Worm (Caenorhabditis elegans) whole organism, mixed stage, embryonic: ENCODE results near the gene C33D9.13.

ENCODE experiments used
- M03D4.4 ChIP-seq: sonication (generic microtip); optimal IDR thresholded peaks from 2 replicates; lab custom pipeline; 2017; ENCODE audit warnings: mild to moderate bottlenecking, missing genetic modification characterization, missing compliant biosample characterization
- blmp-1 ChIP-seq: fragments of 150-350 bp; optimal IDR thresholded peaks from 2 replicates; lab custom pipeline; 2014; ENCODE audit warnings: missing biosample characterization, missing genetic modification characterization
- ceh-39 ChIP-seq: fragments of 150-350 bp; optimal IDR thresholded peaks from 2 replicates; lab custom pipeline; 2014; ENCODE audit warnings: missing biosample characterization, missing genetic modification characterization
- ceh-43 ChIP-seq: fragments of 200-800 bp; sonication (Bioruptor generic); optimal IDR thresholded peaks from 2 replicates; lab custom pipeline; 2018; ENCODE audit warnings: mild to moderate bottlenecking, missing genetic modification characterization, moderate library complexity, missing compliant biosample characterization
- ceh-83 ChIP-seq: fragments of 200-800 bp; sonication (Bioruptor generic); optimal IDR thresholded peaks from 2 replicates; lab custom pipeline; 2018; ENCODE audit warnings: mild to moderate bottlenecking, missing genetic modification characterization, missing compliant biosample characterization
- ces-1 ChIP-seq: fragments of 150-350 bp; optimal IDR thresholded peaks from 2 replicates; lab custom pipeline; 2014; ENCODE audit warnings: missing biosample characterization, missing genetic modification reagents, missing genetic modification characterization
- cnd-1 ChIP-seq: fragments of 200-800 bp; sonication (Bioruptor generic); optimal IDR thresholded peaks from 2 replicates; lab custom pipeline; 2018; ENCODE audit warnings: mild to moderate bottlenecking, missing genetic modification characterization, missing compliant biosample characterization
- drap-1 ChIP-seq: fragments of 200-800 bp; sonication (Bioruptor generic); optimal IDR thresholded peaks from 3 replicates; lab custom pipeline; 2018; ENCODE audit warnings: mild to moderate bottlenecking, missing genetic modification characterization, missing compliant biosample characterization
- elt-3 ChIP-seq: fragments of 150-350 bp; optimal IDR thresholded peaks from 2 replicates; lab custom pipeline; 2014; ENCODE audit warnings: missing biosample characterization, missing genetic modification characterization
- flh-1 ChIP-seq: fragments of 200-800 bp; sonication (Bioruptor generic); optimal IDR thresholded peaks from 2 replicates; lab custom pipeline; 2018; ENCODE audit warnings: mild to moderate bottlenecking, missing genetic modification characterization, moderate library complexity, missing compliant biosample characterization
- ham-2 ChIP-seq: fragments of 200-800 bp; sonication (Bioruptor generic); optimal IDR thresholded peaks from 2 replicates; lab custom pipeline; 2018; ENCODE audit warnings: mild to moderate bottlenecking, missing genetic modification characterization, missing compliant biosample characterization
- hlh-1 ChIP-seq: fragments of 150-350 bp; optimal IDR thresholded peaks from 2 replicates; lab custom pipeline; 2014; ENCODE audit warnings: missing biosample characterization, missing genetic modification reagents, missing genetic modification characterization
- lin-32 ChIP-seq: fragments of 200-800 bp; sonication (Bioruptor generic); optimal IDR thresholded peaks from 2 replicates; lab custom pipeline; 2018; ENCODE audit warnings: mild to moderate bottlenecking, missing genetic modification characterization, missing compliant biosample characterization
- lsy-2 ChIP-seq: fragments of 150-350 bp; optimal IDR thresholded peaks from 2 replicates; lab custom pipeline; 2014; ENCODE audit warnings: missing biosample characterization, missing genetic modification characterization
- mab-5 ChIP-seq: fragments of 150-350 bp; optimal IDR thresholded peaks from 2 replicates; lab custom pipeline; 2014; ENCODE audit warnings: missing biosample characterization, missing genetic modification characterization
- mep-1 ChIP-seq: fragments of 150-350 bp; optimal IDR thresholded peaks from 2 replicates; lab custom pipeline; 2017; ENCODE audit warnings: missing biosample characterization, missing genetic modification reagents, missing genetic modification characterization, inconsistent platforms
- nhr-12 ChIP-seq: fragments of 150-350 bp; optimal IDR thresholded peaks from 2 replicates; lab custom pipeline; 2014; ENCODE audit warnings: missing biosample characterization, missing genetic modification characterization
- nhr-2 ChIP-seq: fragments of 150-350 bp; optimal IDR thresholded peaks from 2 replicates; lab custom pipeline; 2014; ENCODE audit warnings: missing biosample characterization, missing genetic modification characterization
- nhr-28 ChIP-seq: fragments of 150-350 bp; optimal IDR thresholded peaks from 2 replicates; lab custom pipeline; 2014; ENCODE audit warnings: missing biosample characterization, missing genetic modification characterization
- nhr-76 ChIP-seq: sonication (generic microtip); optimal IDR thresholded peaks from 2 replicates; lab custom pipeline; 2017; ENCODE audit warnings: missing biosample characterization, missing genetic modification characterization
- pha-4 ChIP-seq: fragments of 150-350 bp; optimal IDR thresholded peaks from 2 replicates; lab custom pipeline; 2018; ENCODE audit warnings: missing biosample characterization, missing genetic modification reagents, missing genetic modification characterization
- sem-2 ChIP-seq: fragments of 200-800 bp; sonication (Bioruptor generic); optimal IDR thresholded peaks from 2 replicates; lab custom pipeline; 2018; ENCODE audit warnings: mild to moderate bottlenecking, missing genetic modification characterization, missing compliant biosample characterization
- snpc-4 ChIP-seq: fragments of 150-350 bp; optimal IDR thresholded peaks from 2 replicates; lab custom pipeline; 2014; ENCODE audit warnings: missing biosample characterization, missing genetic modification characterization
- sptf-1 ChIP-seq: sonication (generic microtip); optimal IDR thresholded peaks from 2 replicates; lab custom pipeline; 2017; ENCODE audit warnings: mild to moderate bottlenecking, missing genetic modification characterization, moderate library complexity, missing compliant biosample characterization
- unc-120 ChIP-seq: sonication (generic microtip); optimal IDR thresholded peaks from 2 replicates; lab custom pipeline; 2017; ENCODE audit warnings: missing genetic modification characterization, missing compliant biosample characterization; ENCODE audit not compliant: poor library complexity, severe bottlenecking
- unc-39 ChIP-seq: fragments of 150-350 bp; optimal IDR thresholded peaks from 2 replicates; lab custom pipeline; 2014; ENCODE audit warnings: missing biosample characterization, missing genetic modification characterization
- unc-62 ChIP-seq: fragments of 150-350 bp; optimal IDR thresholded peaks from 2 replicates; lab custom pipeline; 2014; ENCODE audit warnings: missing biosample characterization, missing genetic modification reagents, missing genetic modification characterization
- zip-8 ChIP-seq: fragments of 150-350 bp; optimal IDR thresholded peaks from 2 replicates; lab custom pipeline; 2014; ENCODE audit warnings: missing biosample characterization, missing genetic modification characterization
- ztf-11 ChIP-seq: fragments of 150-350 bp; optimal IDR thresholded peaks from 2 replicates; lab custom pipeline; 2014; ENCODE audit warnings: missing biosample characterization, missing genetic modification characterization

The C33D9.13 gene

DNA sequence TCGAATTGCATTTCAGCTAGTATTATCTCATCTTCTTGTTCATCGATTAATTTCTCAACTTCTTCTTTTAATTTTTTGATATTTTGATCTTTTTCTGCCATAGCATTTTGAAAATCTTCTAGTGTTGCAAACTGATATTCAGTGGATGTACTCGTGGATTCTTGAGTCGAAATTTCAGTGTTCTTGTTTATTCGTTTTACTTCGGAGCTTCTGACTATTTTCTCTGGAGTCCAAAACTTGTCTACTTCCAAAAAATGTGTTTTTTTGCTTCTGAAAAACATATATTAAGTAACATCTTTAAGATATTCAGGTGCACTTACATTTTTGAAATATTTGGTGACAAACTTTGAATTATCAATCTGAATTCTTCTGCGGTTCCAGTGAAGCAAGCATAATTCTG is 15.5 kb downstream of the C33D9.13 start, which contains the start of gene F20C5.5:
F20C5.5 (minus strand) TSS at position 101 of the 400 bp plus-strand sequence.
- no peak for TF ChIP-seq sem-2 (GFP tag; lab: Kevin White, UChicago)

- TF ChIP-seq nhr-12 (tag; lab: Kevin White, UChicago) (no peak), flh-1 (GFP tag; lab: Kevin White, UChicago) (no peak), nhr-76 (tag; lab: Kevin White, UChicago) (no peak), cnd-1 (tag; lab: Kevin White, UChicago) (no peak), unc-39 (tag; lab: Kevin White, UChicago) (no peak), unc-120 (tag; lab: Kevin White, UChicago) (no peak), elt-3 (tag; lab: Kevin White, UChicago) (no peak), hlh-1 (tag; lab: Kevin White, UChicago) (no peak), ceh-83 (GFP tag; lab: Kevin White, UChicago) (no peak), sptf-1 (no peak), ceh-43 (GFP tag; lab: Kevin White, UChicago) (no peak), mep-1 (tag; lab: Kevin White, UChicago) (no peak), ztf-11 (tag; lab: Kevin White, UChicago) (no peak), pha-4 (tag; lab: Kevin White, UChicago) (no peak), lin-32 (GFP tag; lab: Kevin White, UChicago) (no peak), mab-5 (tag; lab: Kevin White, UChicago) (no peak)
These were observed 20.5 kb downstream of the C33D9.13 start, which contains the start of gene cdc-50.B for ce11 chrIV:8764567-8764966. cdc-50.B (plus strand) TSS chrIV:8764867.

ce11 chrIV:8762471-8762870 is 22.6 kb downstream of the C33D9.13 start:
- TF ChIP-seq nhr-28 (tag; lab: Kevin White, UChicago), result no peak
- TF ChIP-seq ces-1 (GFP tag; lab: Kevin White, UChicago), result peak; percentile 94
- peak; percentile 88 for TF ChIP-seq hlh-1 (tag; lab: Kevin White, UChicago)
- peak; percentile 56 for TF ChIP-seq unc-120 (tag; lab: Kevin White, UChicago)
- peak; percentile 32 for TF ChIP-seq lsy-2
- TF ChIP-seq ham-2 (GFP tag; lab: Kevin White, UChicago), result no peak
- TF ChIP-seq drap-1 (GFP tag; lab: Kevin White, UChicago), result no peak
- peak; percentile 72 for TF ChIP-seq ceh-39 (tag; lab: Kevin White, UChicago)
- peak; percentile 61 for TF ChIP-seq unc-62 (GFP tag; lab: Kevin White, UChicago)
- no peak for TF ChIP-seq zip-8 (tag; lab: Kevin White, UChicago)
- TF ChIP-seq flh-1 (GFP tag; lab: Kevin White, UChicago), result no peak
- no peak for TF ChIP-seq ceh-83 (GFP tag; lab: Kevin White, UChicago)
- TF ChIP-seq lin-32 (GFP tag; lab: Kevin White, UChicago), result no peak
- no peak for TF ChIP-seq nhr-2
- TF ChIP-seq mab-5 (tag; lab: Kevin White, UChicago), result no peak
- TF ChIP-seq mep-1 (tag; lab: Kevin White, UChicago), result peak; percentile 39

- no peak for TF ChIP-seq drap-1 (GFP tag; lab: Kevin White, UChicago)
- no peak for TF ChIP-seq mab-5 (tag; lab: Kevin White, UChicago)
- TF ChIP-seq ham-2 (GFP tag; lab: Kevin White, UChicago), result no peak
- TF ChIP-seq zip-8 (tag; lab: Kevin White, UChicago), result no peak
- TF ChIP-seq blmp-1, result no peak
- no peak for TF ChIP-seq nhr-12 (tag; lab: Kevin White, UChicago)
- TF ChIP-seq pha-4 (tag; lab: Kevin White, UChicago), result no peak
- TF ChIP-seq snpc-4, result no peak
- no peak for TF ChIP-seq unc-62 (GFP tag; lab: Kevin White, UChicago)
- TF ChIP-seq nhr-76 (tag; lab: Kevin White, UChicago), result no peak
- no peak for TF ChIP-seq nhr-2
- no peak for TF ChIP-seq M03D4.4 (tag; lab: Kevin White, UChicago)
- no peak for TF ChIP-seq unc-120 (tag; lab: Kevin White, UChicago)
- TF ChIP-seq lin-32 (GFP tag; lab: Kevin White, UChicago), result no peak
- no peak for TF ChIP-seq mep-1 (tag; lab: Kevin White, UChicago)
These were observed 23.2 kb downstream of the C33D9.13 start, which contains the start of the genes F20C5.11 and klp-11 for ce11 chrIV:8761896-8762295. F20C5.11 (minus strand) TSS chrIV:8761996. klp-11 (minus strand) TSS chrIV:8762066.

DNA sequence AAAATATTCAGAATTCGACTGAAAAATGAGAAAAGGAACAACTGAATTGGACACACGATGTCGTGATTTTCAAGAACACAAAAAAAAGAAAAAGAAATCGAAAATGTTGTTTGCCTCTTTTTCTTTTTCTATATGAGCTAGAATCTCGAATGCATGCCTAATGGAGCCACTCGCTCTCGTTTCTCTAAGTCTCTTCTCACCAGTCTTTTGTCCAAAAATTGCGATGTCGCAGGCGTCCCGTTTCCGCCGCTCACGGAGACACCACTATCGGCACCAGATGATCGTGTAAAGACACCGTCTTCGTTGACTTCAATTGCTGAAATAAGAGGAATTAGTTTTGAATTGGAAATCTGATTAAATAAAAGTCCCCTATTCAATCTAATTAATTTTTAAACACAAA is 26.5 kb downstream of the C33D9.13 start:
- TF ChIP-seq unc-62 (GFP tag; lab: Kevin White, UChicago) (no peak), ces-1 (GFP tag; lab: Kevin White, UChicago) (peak; percentile 28)
